Fruit fly (Drosophila melanogaster) whole organism, embryonic: Measurements from ENCODE around the gene sing.

Source experiments
- Aef1 ChIP-seq: fragments of 200-800 bp; sonication (Bioruptor generic); IDR thresholded peaks from 3 replicates; pipeline ENCODE4 v1.3.6; 2022; ENCODE audit warnings: missing biosample characterization, missing genetic modification characterization
- Atf-2 ChIP-seq: fragments of 200-800 bp; sonication (Bioruptor generic); optimal IDR thresholded peaks from 2 replicates; lab custom pipeline; 2016; ENCODE audit warnings: missing biosample characterization, missing genetic modification characterization
- BEAF-32 ChIP-seq: fragments of 200-800 bp; sonication (Bioruptor generic); optimal IDR thresholded peaks from 3 replicates; lab custom pipeline; 2017; ENCODE audit warnings: missing biosample characterization, missing genetic modification characterization, mild to moderate bottlenecking, moderate library complexity, missing genetic modification reagents
- C15 ChIP-seq: fragments of 200-800 bp; sonication (Bioruptor generic); IDR thresholded peaks from 3 replicates; pipeline ENCODE4 v1.3.6; 2022; ENCODE audit warnings: missing biosample characterization, missing genetic modification characterization
- CG10543 ChIP-seq: fragments of 200-800 bp; sonication (Bioruptor generic); optimal IDR thresholded peaks from 3 replicates; lab custom pipeline; 2017; ENCODE audit warnings: missing biosample characterization, mild to moderate bottlenecking, missing genetic modification characterization, moderate library complexity
- CG10654 ChIP-seq: fragments of 200-800 bp; sonication (Bioruptor generic); optimal IDR thresholded peaks from 2 replicates; lab custom pipeline; 2016; ENCODE audit warnings: missing biosample characterization, missing genetic modification characterization
- CG11085 ChIP-seq: fragments of 200-800 bp; sonication (Bioruptor generic); IDR thresholded peaks from 2 replicates; pipeline ENCODE4 v1.3.6; 2022; ENCODE audit warnings: missing biosample characterization, missing genetic modification characterization
- CG12659 ChIP-seq: fragments of 200-800 bp; sonication (Bioruptor generic); optimal IDR thresholded peaks from 3 replicates; lab custom pipeline; 2017; ENCODE audit warnings: mild to moderate bottlenecking, missing biosample characterization, missing genetic modification reagents, missing genetic modification characterization
- CG13287 ChIP-seq: fragments of 200-800 bp; sonication (Bioruptor generic); IDR thresholded peaks from 2 replicates; pipeline ENCODE4 v1.3.6; 2022; ENCODE audit warnings: missing biosample characterization, missing genetic modification characterization; ENCODE audit not compliant: partially characterized antibody
- CG15479 ChIP-seq: fragments of 200-800 bp; sonication (Bioruptor generic); optimal IDR thresholded peaks from 3 replicates; lab custom pipeline; 2019; ENCODE audit warnings: missing biosample characterization, mild to moderate bottlenecking, missing genetic modification characterization, moderate library complexity
- CG15601 ChIP-seq: fragments of 200-800 bp; sonication (Bioruptor generic); optimal IDR thresholded peaks from 3 replicates; lab custom pipeline; 2019; ENCODE audit warnings: missing biosample characterization, mild to moderate bottlenecking, missing genetic modification characterization, moderate library complexity
- CG16815 ChIP-seq: fragments of 200-800 bp; sonication (Bioruptor generic); optimal IDR thresholded peaks from 3 replicates; lab custom pipeline; 2017; ENCODE audit warnings: missing biosample characterization, mild to moderate bottlenecking, missing genetic modification characterization
- CG17361 ChIP-seq: fragments of 200-800 bp; sonication (Bioruptor generic); IDR thresholded peaks from 3 replicates; pipeline ENCODE4 v1.3.6; 2022; ENCODE audit warnings: missing biosample characterization, missing genetic modification characterization
- CG18011 ChIP-seq: fragments of 200-800 bp; sonication (Bioruptor generic); optimal IDR thresholded peaks from 2 replicates; lab custom pipeline; 2017; ENCODE audit warnings: missing biosample characterization, missing genetic modification characterization, mild to moderate bottlenecking, moderate library complexity, missing genotype
- CG2120 ChIP-seq: fragments of 200-800 bp; sonication (Bioruptor generic); optimal IDR thresholded peaks from 3 replicates; lab custom pipeline; 2016; ENCODE audit warnings: missing biosample characterization, missing genetic modification characterization
- CG2678 ChIP-seq: fragments of 200-800 bp; sonication (Bioruptor generic); optimal IDR thresholded peaks from 3 replicates; lab custom pipeline; 2019; ENCODE audit warnings: missing biosample characterization, mild to moderate bottlenecking, missing genetic modification characterization, moderate library complexity
- CG2712 ChIP-seq: fragments of 200-800 bp; optimal IDR thresholded peaks from 3 replicates; lab custom pipeline; 2019; ENCODE audit warnings: missing biosample characterization, mild to moderate bottlenecking, missing genetic modification characterization, moderate library complexity
- CG30020 ChIP-seq: fragments of 200-800 bp; optimal IDR thresholded peaks from 2 replicates; lab custom pipeline; 2019; ENCODE audit warnings: missing biosample characterization, mild to moderate bottlenecking, missing genetic modification characterization, moderate library complexity
- CG31365 ChIP-seq: fragments of 200-800 bp; sonication (Bioruptor generic); optimal IDR thresholded peaks from 2 replicates; lab custom pipeline; 2018; ENCODE audit warnings: missing biosample characterization, mild to moderate bottlenecking, missing genetic modification characterization
- CG3407 ChIP-seq: fragments of 200-800 bp; sonication (Bioruptor generic); optimal IDR thresholded peaks from 2 replicates; lab custom pipeline; 2018; ENCODE audit warnings: missing biosample characterization, mild to moderate bottlenecking, missing genetic modification characterization
- CG6272 ChIP-seq: fragments of 200-800 bp; sonication (Bioruptor generic); IDR thresholded peaks from 2 replicates; pipeline ENCODE4 v1.3.6; 2022; ENCODE audit warnings: missing biosample characterization, missing genetic modification characterization
- CG8089 ChIP-seq: fragments of 200-800 bp; sonication (Bioruptor generic); optimal IDR thresholded peaks from 3 replicates; lab custom pipeline; 2016; ENCODE audit warnings: missing biosample characterization, missing genetic modification characterization
- CG8765 ChIP-seq: fragments of 200-800 bp; sonication (Bioruptor generic); IDR thresholded peaks from 2 replicates; pipeline ENCODE4 v1.3.6; 2022; ENCODE audit warnings: missing biosample characterization, missing genetic modification characterization
- CG9437 ChIP-seq: fragments of 200-800 bp; sonication (Bioruptor generic); optimal IDR thresholded peaks from 2 replicates; lab custom pipeline; 2018; ENCODE audit warnings: missing biosample characterization, mild to moderate bottlenecking, missing genetic modification characterization
- CG9817 ChIP-seq: fragments of 200-800 bp; sonication (Bioruptor generic); optimal IDR thresholded peaks from 2 replicates; lab custom pipeline; 2018; ENCODE audit warnings: missing biosample characterization, mild to moderate bottlenecking, missing genetic modification characterization, moderate library complexity
- CG9876 ChIP-seq: fragments of 200-800 bp; sonication (Bioruptor generic); optimal IDR thresholded peaks from 2 replicates; lab custom pipeline; 2016; ENCODE audit warnings: missing biosample characterization, missing genetic modification characterization
- Chrac-16 ChIP-seq: fragments of 200-800 bp; sonication (Bioruptor generic); optimal IDR thresholded peaks from 3 replicates; lab custom pipeline; 2016; ENCODE audit warnings: missing biosample characterization, missing genetic modification characterization
- Dbx ChIP-seq: fragments of 200-800 bp; sonication (Bioruptor generic); IDR thresholded peaks from 3 replicates; pipeline ENCODE4 v1.3.6; 2022; ENCODE audit warnings: missing biosample characterization, missing genetic modification characterization
- Doc3 ChIP-seq: fragments of 200-800 bp; sonication (Bioruptor generic); IDR thresholded peaks from 3 replicates; pipeline ENCODE4 v1.3.6; 2022; ENCODE audit warnings: missing biosample characterization, missing genetic modification characterization; ENCODE audit not compliant: partially characterized antibody
- Ets65A ChIP-seq: fragments of 200-800 bp; sonication (Bioruptor generic); peaks from one replicate; lab custom pipeline; 2016; ENCODE audit warnings: missing biosample characterization, missing genetic modification characterization
- Fer3 ChIP-seq: fragments of 200-800 bp; sonication (Bioruptor generic); optimal IDR thresholded peaks from 2 replicates; lab custom pipeline; 2018; ENCODE audit warnings: missing biosample characterization, mild to moderate bottlenecking, missing genetic modification characterization, moderate library complexity
- Gug ChIP-seq: fragments of 200-800 bp; sonication (Bioruptor generic); IDR thresholded peaks from 4 replicates; pipeline ENCODE4 v1.3.6; 2022; ENCODE audit warnings: missing biosample characterization, missing genetic modification characterization
- H2.0 ChIP-seq: fragments of 200-800 bp; sonication (Bioruptor generic); IDR thresholded peaks from 2 replicates; pipeline ENCODE4 v1.3.6; 2022; ENCODE audit warnings: missing biosample characterization, missing genetic modification characterization
- HLHmδ ChIP-seq: fragments of 200-800 bp; sonication (Bioruptor generic); optimal IDR thresholded peaks from 2 replicates; lab custom pipeline; 2018; ENCODE audit warnings: missing biosample characterization, mild to moderate bottlenecking, missing genetic modification characterization, moderate library complexity
- Hand ChIP-seq: fragments of 200-800 bp; sonication (Bioruptor generic); optimal IDR thresholded peaks from 2 replicates; lab custom pipeline; 2017; ENCODE audit warnings: mild to moderate bottlenecking, missing biosample characterization, missing genetic modification reagents, missing genetic modification characterization
- HmgD ChIP-seq: fragments of 200-800 bp; sonication (Bioruptor generic); optimal IDR thresholded peaks from 3 replicates; lab custom pipeline; 2016; ENCODE audit warnings: missing biosample characterization, missing genetic modification characterization
- Nf-YB ChIP-seq: fragments of 200-800 bp; sonication (Bioruptor generic); optimal IDR thresholded peaks from 3 replicates; lab custom pipeline; 2019; ENCODE audit warnings: missing biosample characterization, mild to moderate bottlenecking, missing genetic modification characterization, moderate library complexity
- Oaz ChIP-seq: fragments of 200-800 bp; sonication (Bioruptor generic); IDR thresholded peaks from 2 replicates; pipeline ENCODE4 v1.3.6; 2022; ENCODE audit warnings: missing biosample characterization, missing genetic modification characterization
- Oli ChIP-seq: fragments of 200-800 bp; sonication (Bioruptor generic); optimal IDR thresholded peaks from 2 replicates; lab custom pipeline; 2018; ENCODE audit warnings: missing biosample characterization, mild to moderate bottlenecking, missing genetic modification characterization, moderate library complexity
- Ssrp ChIP-seq: fragments of 200-800 bp; sonication (Bioruptor generic); optimal IDR thresholded peaks from 2 replicates; lab custom pipeline; 2018; ENCODE audit warnings: missing biosample characterization, mild to moderate bottlenecking, missing genetic modification characterization, moderate library complexity
- amos ChIP-seq: fragments of 200-800 bp; sonication (Bioruptor generic); IDR thresholded peaks from 2 replicates; pipeline ENCODE4 v1.3.6; 2022; ENCODE audit warnings: missing biosample characterization, missing genetic modification characterization; ENCODE audit not compliant: partially characterized antibody
- chn ChIP-seq: fragments of 200-800 bp; sonication (Bioruptor generic); optimal IDR thresholded peaks from 2 replicates; lab custom pipeline; 2016; ENCODE audit warnings: missing biosample characterization, missing genetic modification characterization
- ci ChIP-seq: fragments of 200-800 bp; sonication (Bioruptor generic); IDR thresholded peaks from 3 replicates; pipeline ENCODE4 v1.3.6; 2022; ENCODE audit warnings: missing biosample characterization, missing genetic modification characterization
- ems ChIP-seq: fragments of 200-800 bp; sonication (Bioruptor generic); optimal IDR thresholded peaks from 3 replicates; lab custom pipeline; 2016; ENCODE audit warnings: missing biosample characterization, missing genetic modification characterization
- phol ChIP-seq: fragments of 200-800 bp; sonication (Bioruptor generic); optimal IDR thresholded peaks from 3 replicates; lab custom pipeline; 2018; ENCODE audit warnings: missing biosample characterization, mild to moderate bottlenecking, missing genetic modification characterization, moderate library complexity
- ro ChIP-seq: fragments of 200-800 bp; sonication (Bioruptor generic); IDR thresholded peaks from 2 replicates; pipeline ENCODE4 v1.3.6; 2022; ENCODE audit warnings: missing biosample characterization, missing genetic modification characterization
- shn ChIP-seq: fragments of 200-800 bp; sonication (Bioruptor generic); optimal IDR thresholded peaks from 3 replicates; lab custom pipeline; 2016; ENCODE audit warnings: missing biosample characterization, missing genetic modification characterization
- tna ChIP-seq: fragments of 200-800 bp; sonication (Bioruptor generic); IDR thresholded peaks from 2 replicates; pipeline ENCODE4 v1.3.6; 2022; ENCODE audit warnings: missing biosample characterization, missing genetic modification characterization; ENCODE audit not compliant: partially characterized antibody

sing gene

DNA sequence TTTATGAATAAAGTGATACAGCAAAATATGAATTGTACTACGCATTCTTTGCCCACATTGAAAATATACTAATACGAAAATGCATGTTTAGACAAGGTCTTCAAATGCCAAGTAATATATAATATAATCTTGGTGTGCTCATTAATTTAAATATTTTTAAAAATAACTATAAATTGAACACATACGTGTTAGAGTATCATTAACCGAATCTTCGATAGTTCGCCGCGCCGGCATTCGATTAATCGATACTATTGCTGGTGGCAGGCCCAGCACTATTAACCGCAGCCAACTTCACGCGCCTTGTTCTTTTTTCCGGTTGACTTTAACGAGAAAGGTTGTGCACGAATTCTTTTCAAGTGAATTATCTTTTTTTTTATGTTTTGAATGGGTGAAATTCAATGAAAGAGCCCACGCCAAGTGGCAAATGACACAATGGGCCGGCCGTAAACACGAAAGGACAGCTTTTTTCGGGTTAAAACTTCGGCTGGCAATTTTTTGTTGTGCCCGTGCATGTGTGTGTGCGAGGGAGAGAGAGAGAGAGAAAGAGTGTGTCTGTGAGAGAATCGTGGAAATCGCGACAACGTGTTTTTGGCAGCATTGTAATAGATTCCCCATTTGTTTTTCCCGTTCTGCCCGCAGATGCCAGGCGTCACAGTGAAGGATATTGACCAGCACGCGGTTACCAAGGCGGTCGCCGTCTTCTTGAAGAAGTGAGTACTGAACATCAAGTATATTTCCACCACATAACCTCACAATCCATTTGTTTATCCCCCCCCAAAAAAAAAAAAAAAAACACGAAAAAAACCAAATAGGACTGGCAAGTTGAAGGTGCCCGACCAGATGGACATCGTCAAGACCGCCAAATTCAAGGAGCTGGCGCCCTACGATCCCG lies 41.3 kb upstream of the sing start, which contains the start of gene RpS19a (continued):
- TF ChIP-seq CG2678 (tag; lab: Kevin White, UChicago) (peak; percentile 70), Ssrp (tag; lab: Kevin White, UChicago) (peak; percentile 21), CG10543 (GFP tag; lab: Kevin White, UChicago) (peak; percentile 91), CG8089 (peak; percentile 55), CG30020 (tag; lab: Kevin White, UChicago) (peak; percentile 44), Chrac-16 (GFP tag; lab: Kevin White, UChicago) (no peak), HLHmδ (GFP tag; lab: Kevin White, UChicago) (peak; percentile 97), CG17361 (peak; percentile 84), CG31365 (peak; percentile 81), CG16815 (GFP tag; lab: Kevin White, UChicago) (peak; percentile 1), CG11085 (GFP tag; lab: Robert Waterston, UW) (peak; percentile 76), Atf-2 (GFP tag; lab: Kevin White, UChicago) (peak; percentile 36), CG2120 (GFP tag; lab: Kevin White, UChicago) (no peak), CG3407 (GFP tag; lab: Kevin White, UChicago) (peak; percentile 67), Gug (GFP tag; lab: Robert Waterston, UW) (peak; percentile 38; the same call in 2 of the 4 replicates), CG9817 (tag; lab: Kevin White, UChicago) (peak; percentile 67), CG13287 (no peak), amos (peak; percentile 3; the same call in 1 of the 2 replicates), chn (GFP tag; lab: Kevin White, UChicago) (peak; percentile 20), Oli (tag; lab: Kevin White, UChicago) (peak; percentile 62), Dbx (GFP tag; lab: Robert Waterston, UW) (peak; percentile 66), shn (GFP tag; lab: Kevin White, UChicago) (peak; percentile 66), CG18011 (GFP tag; lab: Kevin White, UChicago) (peak; percentile 63), CG9876 (GFP tag; lab: Kevin White, UChicago) (peak; percentile 58), CG10654 (GFP tag; lab: Kevin White, UChicago) (peak; percentile 12), C15 (GFP tag; lab: Robert Waterston, UW) (peak; percentile 68; the same call in 1 of the 3 replicates), CG2712 (tag; lab: Kevin White, UChicago) (peak; percentile 39), CG12659 (peak; percentile 84), Ets65A (peak; percentile 53), Oaz (GFP tag; lab: Robert Waterston, UW) (peak; percentile 55), CG15479 (GFP tag; lab: Kevin White, UChicago) (peak; percentile 15), Fer3 (tag; lab: Kevin White, UChicago) (peak; percentile 83), H2.0 (GFP tag; lab: Robert Waterston, UW) (peak; percentile 61; the same call in 1 of the 2 replicates), ro (GFP tag; lab: Robert Waterston, UW) (no peak; the same call in 1 of the 2 replicates), CG8765 (GFP tag; lab: Robert Waterston, UW) (0 out of 2 replicates have a peak, but pooled peaks have one; percentile 11), Nf-YB (GFP tag; lab: Kevin White, UChicago) (peak; percentile 55), HmgD (GFP tag; lab: Kevin White, UChicago) (peak; percentile 40), Doc3 (GFP tag; lab: Robert Waterston, UW) (no peak), tna (GFP tag; lab: Robert Waterston, UW) (no peak), BEAF-32 (GFP tag; lab: Kevin White, UChicago) (peak; percentile 82), ci (peak; percentile 95), CG15601 (tag; lab: Kevin White, UChicago) (peak; percentile 67), CG6272 (peak; percentile 47), Hand (peak; percentile 88), ems (GFP tag; lab: Kevin White, UChicago) (peak; percentile 15), phol (peak; percentile 66), Aef1 (GFP tag; lab: Robert Waterston, UW) (peak; percentile 64), CG9437 (GFP tag; lab: Kevin White, UChicago) (peak; percentile 74)
